Worm (Caenorhabditis elegans): Measurements from ENCODE around the gene Y38H6C.15.

Y38H6C.15 gene

DNA sequence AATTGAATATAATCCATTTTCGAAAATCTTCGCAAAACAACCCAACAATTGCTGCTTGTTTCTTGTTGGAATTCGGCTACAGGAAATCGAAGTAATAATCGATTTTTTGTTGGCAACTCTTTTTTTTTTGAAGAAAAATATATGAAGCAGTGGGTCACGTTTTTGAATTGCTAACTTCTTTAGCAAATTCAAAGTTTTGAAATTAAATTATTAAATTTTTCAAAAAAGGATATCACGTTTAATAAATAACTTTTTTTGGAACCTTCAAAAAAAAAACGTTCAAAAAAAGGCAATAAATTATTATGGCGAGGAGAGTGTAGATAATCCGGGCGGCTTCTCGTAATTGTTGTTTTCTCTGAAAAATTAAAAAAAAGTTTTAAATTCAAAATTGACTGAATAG is at the start of gene Y38H6C.15:
TSS of gene Y38H6C.15 (minus strand) at position 101 of the 400 bp plus-strand sequence.
- TF ChIP-seq dmd-4 (tag; optimal IDR thresholded peaks at IDR 0.05) (no peak), fos-1 (tag; optimal IDR thresholded peaks at IDR 0.05) (no peak), R02D3.7 (tag; optimal IDR thresholded peaks at IDR 0.05) (no peak), sma-9 (GFP tag; optimal IDR thresholded peaks at IDR 0.05) (no peak), sma-9 (tag; optimal IDR thresholded peaks at IDR 0.05) (no peak), peb-1 (tag; optimal IDR thresholded peaks at IDR 0.05) (no peak), nhr-11 (tag; optimal IDR thresholded peaks at IDR 0.05) (no peak), ztf-11 (tag; optimal IDR thresholded peaks at IDR 0.05) (no peak), nhr-129 (tag; optimal IDR thresholded peaks at IDR 0.05) (no peak), crh-2 (tag; optimal IDR thresholded peaks at IDR 0.05) (no peak), ama-1 (optimal IDR thresholded peaks at IDR 0.05) (no peak), egl-27 (tag; optimal IDR thresholded peaks at IDR 0.05) (no peak), nhr-77 (tag; optimal IDR thresholded peaks at IDR 0.05) (no peak), zag-1 (tag; optimal IDR thresholded peaks at IDR 0.05) (no peak), nhr-25 (tag; optimal IDR thresholded peaks at IDR 0.05) (no peak), elt-1 (tag; optimal IDR thresholded peaks at IDR 0.05) (no peak), ZK546.5 (tag; optimal IDR thresholded peaks at IDR 0.05) (no peak)

DNA sequence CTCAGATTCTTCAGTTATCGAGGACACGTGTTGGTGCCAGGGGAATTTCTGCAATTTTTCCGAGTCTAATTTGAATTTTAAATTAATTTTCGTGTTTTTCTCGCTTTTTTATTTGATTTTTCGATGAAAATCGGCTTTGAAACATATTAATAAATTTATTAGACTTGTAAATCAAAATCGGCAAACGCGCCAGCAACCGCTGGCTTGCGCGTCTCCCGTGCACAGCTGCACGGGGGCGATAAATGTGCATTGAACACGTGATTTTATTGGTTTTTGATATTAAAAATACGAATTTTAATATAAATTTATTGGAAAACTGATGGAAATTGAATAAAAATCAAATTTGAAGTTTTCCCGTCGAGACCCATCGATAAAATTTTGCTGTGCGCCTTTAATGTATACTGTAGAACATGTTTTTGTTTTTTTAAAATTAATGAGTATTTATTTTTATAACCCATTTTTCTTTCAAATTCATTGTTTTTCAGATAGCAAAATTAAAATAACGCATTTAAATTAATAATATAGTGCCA is 44.5 kb upstream of the Y38H6C.15 start, which contains the start of gene F26F2.7:
TSS of gene F26F2.7 (plus strand) at position 480 of the 530 bp plus-strand sequence.
- TF ChIP-seq fos-1 (tag; optimal IDR thresholded peaks at IDR 0.05) (peak; percentile 45), lin-13 (GFP tag; optimal IDR thresholded peaks at IDR 0.05) (peak; percentile 85), ceh-82 (tag; optimal IDR thresholded peaks at IDR 0.05) (no peak), mab-5 (tag; optimal IDR thresholded peaks at IDR 0.05) (peak; percentile 61), F13H6.1 (tag; optimal IDR thresholded peaks at IDR 0.05) (peak; percentile 68), zag-1 (tag; optimal IDR thresholded peaks at IDR 0.05) (peak; percentile 34), sma-9 (GFP tag; optimal IDR thresholded peaks at IDR 0.05) (no peak), sma-9 (tag; optimal IDR thresholded peaks at IDR 0.05) (no peak), sma-3 (GFP tag; optimal IDR thresholded peaks at IDR 0.05) (peak; percentile 80), R02D3.7 (tag; optimal IDR thresholded peaks at IDR 0.05) (peak; percentile 21), C34F6.9 (tag; optimal IDR thresholded peaks at IDR 0.05) (peak; percentile 94), unc-55 (GFP tag; optimal IDR thresholded peaks at IDR 0.05) (peak; percentile 75), lin-11 (tag; optimal IDR thresholded peaks at IDR 0.05) (peak; percentile 75), snpc-4 (tag; optimal IDR thresholded peaks at IDR 0.05) (peak; percentile 43), egl-27 (tag; optimal IDR thresholded peaks at IDR 0.05) (peak; percentile 21), lsy-2 (tag; optimal IDR thresholded peaks at IDR 0.05) (peak; percentile 82 to 93), ama-1 (optimal IDR thresholded peaks at IDR 0.05) (no peak), crh-2 (tag; optimal IDR thresholded peaks at IDR 0.05) (peak; percentile 88), dmd-4 (tag; optimal IDR thresholded peaks at IDR 0.05) (peak; percentile 29), mdl-1 (tag; optimal IDR thresholded peaks at IDR 0.05) (peak; percentile 30 to 45), alr-1 (tag; optimal IDR thresholded peaks at IDR 0.05) (no peak), ztf-4 (tag; optimal IDR thresholded peaks at IDR 0.05) (peak; percentile 61), ztf-1 (GFP tag; conservative IDR thresholded peaks at IDR 0.05) (no peak), ztf-11 (tag; optimal IDR thresholded peaks at IDR 0.05) (no peak), nhr-21 (tag; optimal IDR thresholded peaks at IDR 0.05) (peak; percentile 58), sem-4 (tag; optimal IDR thresholded peaks at IDR 0.05) (peak; percentile 71), gmeb-1 (tag; optimal IDR thresholded peaks at IDR 0.05) (peak; percentile 80)

DNA sequence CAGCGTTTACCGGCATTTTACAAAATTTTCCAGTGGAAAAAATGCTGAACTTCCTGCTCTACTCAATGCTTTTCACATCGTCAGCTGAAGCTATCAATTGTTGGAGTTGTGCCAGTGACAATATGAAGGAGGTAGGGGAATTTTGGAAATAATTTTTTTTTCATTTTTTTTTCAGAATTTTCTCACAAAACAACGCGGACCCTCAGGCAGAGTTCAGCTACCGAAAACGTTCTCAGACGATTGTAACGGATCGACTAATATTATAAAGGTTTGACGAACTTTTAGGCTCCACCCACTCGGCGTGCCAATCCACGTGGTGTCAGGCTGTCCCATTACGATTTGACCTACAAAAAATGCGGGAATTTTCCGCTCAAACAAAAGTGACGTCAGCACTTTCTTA is 43.4 kb upstream of the Y38H6C.15 start, which contains the start of gene F26F2.8:
TSS of gene F26F2.8 (plus strand) at position 13 of the 400 bp plus-strand sequence.
- TF ChIP-seq ztf-11 (tag; optimal IDR thresholded peaks at IDR 0.05) (no peak), nhr-237 (tag; optimal IDR thresholded peaks at IDR 0.05) (no peak), crh-2 (tag; optimal IDR thresholded peaks at IDR 0.05) (no peak), ceh-16 (tag; optimal IDR thresholded peaks at IDR 0.05) (no peak), mdl-1 (tag; optimal IDR thresholded peaks at IDR 0.05) (no peak), mbf-1 (tag; optimal IDR thresholded peaks at IDR 0.05) (no peak), ceh-82 (tag; optimal IDR thresholded peaks at IDR 0.05) (no peak), lin-39 (tag; optimal IDR thresholded peaks at IDR 0.05) (no peak), elt-1 (tag; optimal IDR thresholded peaks at IDR 0.05) (no peak), nhr-23 (tag; optimal IDR thresholded peaks at IDR 0.05) (no peak), nhr-25 (tag; optimal IDR thresholded peaks at IDR 0.05) (no peak), ZK546.5 (tag; optimal IDR thresholded peaks at IDR 0.05) (no peak), aly-2 (tag; optimal IDR thresholded peaks at IDR 0.05) (no peak), alr-1 (tag; optimal IDR thresholded peaks at IDR 0.05) (no peak), sma-3 (GFP tag; optimal IDR thresholded peaks at IDR 0.05) (no peak), fos-1 (tag; optimal IDR thresholded peaks at IDR 0.05) (no peak), ama-1 (optimal IDR thresholded peaks at IDR 0.05) (no peak), sem-4 (tag; optimal IDR thresholded peaks at IDR 0.05) (no peak), nhr-129 (tag; optimal IDR thresholded peaks at IDR 0.05) (no peak)

All from whole organism, L2 larva.